Worm (Caenorhabditis elegans): ENCODE results near the gene atfs-1.
"Not testable (repeated sequence)": the region's sequence is repeated elsewhere in the genome, so short reads cannot be mapped to it uniquely, and the experiment has no call there.

atfs-1 gene

DNA sequence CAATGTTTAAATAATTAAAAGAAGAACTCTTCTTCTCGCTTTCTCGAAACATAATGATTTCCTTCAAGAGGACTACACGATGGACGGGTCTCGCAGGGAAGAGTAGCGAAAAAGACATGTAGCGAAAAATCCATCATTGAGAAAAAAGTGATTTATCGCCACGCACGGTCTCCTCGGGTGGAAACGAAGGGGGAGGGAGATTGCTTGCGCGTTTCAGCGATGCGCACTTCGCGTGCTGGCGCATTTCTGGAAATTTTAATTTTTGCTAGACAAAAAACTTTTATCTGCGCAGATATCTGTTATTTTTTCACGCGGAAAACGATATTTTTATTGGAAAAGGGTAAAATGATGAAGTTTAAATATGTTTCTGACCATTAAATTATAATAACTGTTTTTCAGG is 10.3 kb downstream of the atfs-1 start:
- TF ChIP-seq php-3 (GFP tag; IDR thresholded peaks at IDR 0.05) (peak; percentile 57; the same call in 1 of the 2 replicates), set-16 (GFP tag; IDR thresholded peaks at IDR 0.05) (peak; percentile 20; the same call in 1 of the 2 replicates), ceh-20 (GFP tag; IDR thresholded peaks at IDR 0.05) (peak; percentile 56; the same call in 1 of the 2 replicates), lin-38 (GFP tag; IDR thresholded peaks at IDR 0.05) (peak; percentile 69), dmd-6 (GFP tag; IDR thresholded peaks at IDR 0.05) (peak; percentile 49), mxl-2 (GFP tag; conservative IDR thresholded peaks at IDR 0.05) (0 out of 2 replicates have a peak, but pooled peaks have one; percentile 11)

DNA sequence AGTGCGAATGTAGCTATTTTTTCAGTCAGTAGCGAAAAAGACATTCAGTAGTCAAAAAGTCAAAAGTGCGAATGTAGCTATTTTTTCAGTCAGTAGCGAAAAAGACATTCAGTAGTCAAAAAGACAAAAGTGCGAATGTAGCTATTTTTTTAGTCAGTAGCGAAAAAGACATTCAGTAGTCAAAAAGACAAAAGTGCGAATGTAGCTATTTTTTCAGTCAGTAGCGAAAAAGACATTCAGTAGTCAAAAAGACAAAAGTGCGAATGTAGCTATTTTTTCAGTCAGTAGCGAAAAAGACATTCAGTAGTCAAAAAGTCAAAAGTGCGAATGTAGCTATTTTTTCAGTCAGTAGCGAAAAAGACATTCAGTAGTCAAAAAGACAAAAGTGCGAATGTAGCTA is 11.8 kb downstream of the atfs-1 start, which contains the start of gene T16A9.3:
TSS of gene T16A9.3 (plus strand) at position 301 of the 400 bp plus-strand sequence.
- TF ChIP-seq ZK337.2 (GFP tag; IDR thresholded peaks at IDR 0.05); hif-1 (tag; optimal IDR thresholded peaks at IDR 0.05); spr-3 (GFP tag; optimal IDR thresholded peaks at IDR 0.05): not testable (repeated sequence)

DNA sequence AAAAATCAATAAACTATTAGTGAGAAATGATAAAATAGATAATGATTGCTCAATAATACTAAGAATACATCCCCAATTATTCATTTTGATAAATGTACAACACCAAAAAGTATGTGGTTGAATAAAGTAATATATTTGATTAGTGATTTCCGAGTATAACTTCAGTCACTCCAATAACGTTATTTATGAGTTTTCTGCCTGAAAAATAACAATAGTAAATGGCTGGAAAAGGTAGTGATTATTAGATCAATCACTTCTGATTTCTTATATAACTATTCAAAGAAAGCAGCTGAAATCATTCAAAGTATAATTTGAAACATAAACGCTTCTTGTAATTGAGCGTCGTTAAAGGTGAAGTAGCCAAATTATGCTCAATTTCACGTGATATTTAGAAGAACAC is 17.3 kb downstream of the atfs-1 start, which contains the start of gene str-230:
TSS of gene str-230 (minus strand) at position 101 of the 400 bp plus-strand sequence.
- no peak for TF ChIP-seq zfp-3 (GFP tag; conservative IDR thresholded peaks at IDR 0.05)
- no peak for TF ChIP-seq madf-5 (GFP tag; IDR thresholded peaks at IDR 0.05)
- no peak for TF ChIP-seq lin-38 (GFP tag; IDR thresholded peaks at IDR 0.05)
- no peak for TF ChIP-seq ceh-62 (tag; optimal IDR thresholded peaks at IDR 0.05)
- no peak for TF ChIP-seq pha-4 (GFP tag; IDR thresholded peaks at IDR 0.05)
- no peak for TF ChIP-seq pha-4 (tag; optimal IDR thresholded peaks at IDR 0.05)
- no peak for TF ChIP-seq ceh-44 (GFP tag; IDR thresholded peaks at IDR 0.05)

DNA sequence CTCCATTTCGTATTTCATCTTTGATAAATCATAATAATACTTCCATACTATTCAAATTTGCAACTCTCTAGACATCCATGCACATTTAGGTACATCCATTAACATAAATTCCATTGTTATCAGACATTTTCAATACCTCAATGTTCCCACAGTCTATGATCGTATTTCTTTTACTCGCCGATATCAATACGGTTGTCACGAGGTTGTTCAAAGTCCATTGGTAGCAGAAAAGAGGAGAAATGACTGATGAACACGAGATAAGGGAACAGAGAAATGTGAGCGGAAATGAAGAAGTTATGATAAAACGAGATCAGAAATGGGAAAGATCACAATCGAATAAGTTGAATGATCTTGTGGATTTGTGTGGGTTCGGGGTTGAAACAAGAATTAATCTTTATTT is 19.4 kb downstream of the atfs-1 start:
- TF ChIP-seq daf-12 (tag; optimal IDR thresholded peaks at IDR 0.05): no peak
- TF ChIP-seq ztf-7 (tag; optimal IDR thresholded peaks at IDR 0.05): no peak
- peak; percentile 42 for TF ChIP-seq T20F7.1 (GFP tag; optimal IDR thresholded peaks at IDR 0.05)
- no peak for TF ChIP-seq ceh-44 (GFP tag; IDR thresholded peaks at IDR 0.05)
- TF ChIP-seq fkh-10 (GFP tag; optimal IDR thresholded peaks at IDR 0.05): no peak
- no peak for TF ChIP-seq lin-13 (GFP tag; optimal IDR thresholded peaks at IDR 0.05)
- no peak for TF ChIP-seq egl-27 (tag; optimal IDR thresholded peaks at IDR 0.05)
- no peak for TF ChIP-seq ceh-28 (tag; optimal IDR thresholded peaks at IDR 0.05)
- TF ChIP-seq zip-2 (tag; optimal IDR thresholded peaks at IDR 0.05): no peak
- TF ChIP-seq unc-62 (GFP tag; optimal IDR thresholded peaks at IDR 0.05 in 1 of 2): peak in 1 of 2 experiments; percentile 99
- TF ChIP-seq unc-62 (tag; optimal IDR thresholded peaks at IDR 0.05): no peak
- TF ChIP-seq lin-39 (tag; optimal IDR thresholded peaks at IDR 0.05): no peak
- TF ChIP-seq zfp-3 (GFP tag; conservative IDR thresholded peaks at IDR 0.05): no peak
- peak; percentile 83 for TF ChIP-seq mxl-3 (GFP tag; optimal IDR thresholded peaks at IDR 0.05)
- no peak for TF ChIP-seq skn-1 (tag; optimal IDR thresholded peaks at IDR 0.05)
- no peak for TF ChIP-seq nhr-76 (tag; optimal IDR thresholded peaks at IDR 0.05)
- no peak for TF ChIP-seq sdz-12 (GFP tag; optimal IDR thresholded peaks at IDR 0.05)
- TF ChIP-seq fos-1 (tag; optimal IDR thresholded peaks at IDR 0.05): no peak
- no peak for TF ChIP-seq F37D6.2 (tag; optimal IDR thresholded peaks at IDR 0.05)
- TF ChIP-seq php-3 (GFP tag; IDR thresholded peaks at IDR 0.05): no peak
- TF ChIP-seq ceh-20 (GFP tag; IDR thresholded peaks at IDR 0.05): no peak
- TF ChIP-seq ZK546.5 (tag; optimal IDR thresholded peaks at IDR 0.05): no peak
- no peak for TF ChIP-seq cey-2 (tag; optimal IDR thresholded peaks at IDR 0.05; ENCODE audit: borderline replicate concordance, insufficient read depth)
- no peak for TF ChIP-seq F44E2.7 (GFP tag; IDR thresholded peaks at IDR 0.05)
- TF ChIP-seq pqm-1 (tag; optimal IDR thresholded peaks at IDR 0.05): peak; percentile 70
- TF ChIP-seq hlh-11 (tag; optimal IDR thresholded peaks at IDR 0.05): peak; percentile 76
- TF ChIP-seq ces-1 (GFP tag; optimal IDR thresholded peaks at IDR 0.05): no peak
- TF ChIP-seq madf-9 (GFP tag; conservative IDR thresholded peaks at IDR 0.05): no peak
- peak in 1 of 2 experiments; percentile 81 for TF ChIP-seq mdl-1 (tag; optimal IDR thresholded peaks at IDR 0.05)
- TF ChIP-seq zag-1 (tag; optimal IDR thresholded peaks at IDR 0.05): no peak
- peak; percentile 93 for TF ChIP-seq nhr-28 (tag; optimal IDR thresholded peaks at IDR 0.05)
- no peak for TF ChIP-seq zip-11 (GFP tag; IDR thresholded peaks at IDR 0.05)
- peak; percentile 34; the same call in 1 of the 2 replicates for TF ChIP-seq lin-1 (GFP tag; IDR thresholded peaks at IDR 0.05)
- TF ChIP-seq zfp-2 (tag; optimal IDR thresholded peaks at IDR 0.05): no peak
- no peak for TF ChIP-seq daf-19 (GFP tag; conservative IDR thresholded peaks at IDR 0.05)

Data from whole organism, L4 larva.